Worm (Caenorhabditis elegans) whole organism, L3 larva: Measurements from ENCODE around the gene lite-1.

ENCODE experiments used
- R02D3.7 ChIP-seq: fragments of 150-350 bp; optimal IDR thresholded peaks from 2 replicates; lab custom pipeline; 2014; ENCODE audit warnings: missing biosample characterization, missing genetic modification characterization
- ZK546.5 ChIP-seq: sonication (generic microtip); optimal IDR thresholded peaks from 2 replicates; lab custom pipeline; 2017; ENCODE audit warnings: missing biosample characterization, missing genetic modification characterization
- aly-2 ChIP-seq: fragments of 150-350 bp; optimal IDR thresholded peaks from 2 replicates; lab custom pipeline; 2014; ENCODE audit warnings: missing biosample characterization, missing genetic modification characterization
- ama-1 ChIP-seq: fragments of 150-350 bp; optimal IDR thresholded peaks from 2 replicates; lab custom pipeline; 2018
- ceh-28 ChIP-seq: fragments of 150-350 bp; optimal IDR thresholded peaks from 2 replicates; lab custom pipeline; 2014; ENCODE audit warnings: missing biosample characterization, missing genetic modification reagents, missing genetic modification characterization
- ceh-9 ChIP-seq: sonication (generic microtip); optimal IDR thresholded peaks from 2 replicates; lab custom pipeline; 2018; ENCODE audit warnings: missing biosample characterization, missing genetic modification characterization
- elt-1 ChIP-seq: fragments of 150-350 bp; optimal IDR thresholded peaks from 2 replicates; lab custom pipeline; 2014; ENCODE audit warnings: missing biosample characterization, missing genetic modification characterization
- elt-2 ChIP-seq: sonication (generic microtip); optimal IDR thresholded peaks from 2 replicates; lab custom pipeline; 2016; ENCODE audit warnings: missing genetic modification reagents, mild to moderate bottlenecking, missing genetic modification characterization, missing compliant biosample characterization
- elt-3 ChIP-seq, 3 experiments: fragments of 150-350 bp in 1 of 3; sonication (generic microtip) in 2 of 3; optimal IDR thresholded peaks; 2 replicates in 2 of 3; 4 replicates in 1 of 3; lab custom pipeline; 2014 to 2017; ENCODE audit warnings: missing biosample characterization in 3 of 3, missing genetic modification characterization in 3 of 3
- eor-1 ChIP-seq, 2 experiments: fragments of 150-350 bp; optimal IDR thresholded peaks; 2 replicates each; lab custom pipeline; 2014 to 2018; ENCODE audit warnings: missing biosample characterization in 2 of 2, missing genetic modification characterization in 2 of 2
- fkh-10 ChIP-seq: sonication (generic microtip); optimal IDR thresholded peaks from 2 replicates; lab custom pipeline; 2017; ENCODE audit warnings: missing biosample characterization, missing genetic modification reagents, missing genetic modification characterization
- fkh-2 ChIP-seq: fragments of 150-350 bp; optimal IDR thresholded peaks from 2 replicates; lab custom pipeline; 2014; ENCODE audit warnings: missing biosample characterization, missing genetic modification reagents, missing genetic modification characterization
- hmg-11 ChIP-seq: sonication (generic microtip); optimal IDR thresholded peaks from 2 replicates; lab custom pipeline; 2016; ENCODE audit warnings: missing genetic modification characterization, missing compliant biosample characterization
- jun-1 ChIP-seq: fragments of 150-350 bp; optimal IDR thresholded peaks from 2 replicates; lab custom pipeline; 2014; ENCODE audit warnings: missing biosample characterization, missing genetic modification reagents, missing genetic modification characterization
- lin-39 ChIP-seq: fragments of 150-350 bp; optimal IDR thresholded peaks from 2 replicates; lab custom pipeline; 2018; ENCODE audit warnings: missing biosample characterization, missing genetic modification reagents, missing genetic modification characterization
- lsy-12 ChIP-seq: sonication (generic microtip); optimal IDR thresholded peaks from 2 replicates; lab custom pipeline; 2016; ENCODE audit warnings: mild to moderate bottlenecking, missing genetic modification characterization, missing compliant biosample characterization
- mdl-1 ChIP-seq: fragments of 150-350 bp; optimal IDR thresholded peaks from 2 replicates; lab custom pipeline; 2014; ENCODE audit warnings: missing biosample characterization, missing genetic modification characterization
- mml-1 ChIP-seq: fragments of 150-350 bp; sonication (generic microtip); optimal IDR thresholded peaks from 3 replicates; lab custom pipeline; 2014; ENCODE audit warnings: missing biosample characterization, missing genetic modification characterization
- nfya-1 ChIP-seq: sonication (generic microtip); optimal IDR thresholded peaks from 2 replicates; lab custom pipeline; 2017; ENCODE audit warnings: missing genetic modification characterization, mild to moderate bottlenecking, missing compliant biosample characterization, antibody characterized with exemption, moderate library complexity; ENCODE audit not compliant: insufficient read depth
- nhr-12 ChIP-seq: fragments of 150-350 bp; optimal IDR thresholded peaks from 2 replicates; lab custom pipeline; 2014; ENCODE audit warnings: missing biosample characterization, missing genetic modification characterization
- nhr-23 ChIP-seq: fragments of 150-350 bp; optimal IDR thresholded peaks from 2 replicates; lab custom pipeline; 2014; ENCODE audit warnings: missing biosample characterization, missing genetic modification reagents, missing genetic modification characterization
- nhr-25 ChIP-seq: sonication (generic microtip); optimal IDR thresholded peaks from 2 replicates; lab custom pipeline; 2017; ENCODE audit warnings: missing biosample characterization, missing genetic modification characterization
- nhr-28 ChIP-seq: fragments of 150-350 bp; optimal IDR thresholded peaks from 2 replicates; lab custom pipeline; 2014; ENCODE audit warnings: missing biosample characterization, missing genetic modification characterization
- nhr-43 ChIP-seq: sonication (generic microtip); optimal IDR thresholded peaks from 2 replicates; lab custom pipeline; 2016; ENCODE audit warnings: mild to moderate bottlenecking, missing genetic modification characterization, missing compliant biosample characterization; ENCODE audit not compliant: poor library complexity, severe bottlenecking
- nhr-67 ChIP-seq: fragments of 150-350 bp; optimal IDR thresholded peaks from 2 replicates; lab custom pipeline; 2014; ENCODE audit warnings: missing biosample characterization, missing genetic modification characterization
- pha-4 ChIP-seq: fragments of 150-350 bp; optimal IDR thresholded peaks from 2 replicates; lab custom pipeline; 2014; ENCODE audit warnings: missing biosample characterization, missing genetic modification reagents, missing genetic modification characterization
- pqm-1 ChIP-seq: fragments of 150-350 bp; optimal IDR thresholded peaks from 2 replicates; lab custom pipeline; 2017; ENCODE audit warnings: missing biosample characterization, missing genetic modification characterization, inconsistent platforms
- snpc-4 ChIP-seq: fragments of 150-350 bp; optimal IDR thresholded peaks from 2 replicates; lab custom pipeline; 2014; ENCODE audit warnings: missing biosample characterization, missing genetic modification characterization
- tbx-2 ChIP-seq: sonication (generic microtip); optimal IDR thresholded peaks from 2 replicates; lab custom pipeline; 2016; ENCODE audit warnings: mild to moderate bottlenecking, missing genetic modification characterization, missing compliant biosample characterization
- unc-39 ChIP-seq: sonication (generic microtip); optimal IDR thresholded peaks from 4 replicates; lab custom pipeline; 2017; ENCODE audit warnings: missing biosample characterization, missing genetic modification characterization
- unc-62 ChIP-seq: fragments of 150-350 bp; sonication (generic microtip); optimal IDR thresholded peaks from 4 replicates; lab custom pipeline; 2014; ENCODE audit warnings: missing biosample characterization, missing genetic modification reagents, missing genetic modification characterization
- zag-1 ChIP-seq: fragments of 150-350 bp; optimal IDR thresholded peaks from 2 replicates; lab custom pipeline; 2014; ENCODE audit warnings: missing biosample characterization, missing genetic modification characterization
- ztf-11 ChIP-seq: fragments of 150-350 bp; optimal IDR thresholded peaks from 2 replicates; lab custom pipeline; 2014; ENCODE audit warnings: missing biosample characterization, missing genetic modification characterization
- ztf-4 ChIP-seq: fragments of 150-350 bp; optimal IDR thresholded peaks from 2 replicates; lab custom pipeline; 2014; ENCODE audit warnings: missing biosample characterization, missing genetic modification characterization

Gene lite-1

ce11 chrX:6206305-6206704 lies 24.3 kb downstream of the lite-1 start, which contains the start of gene mtp-18:
TSS of gene mtp-18 (minus strand) at chrX:6206405.
- no peak for TF ChIP-seq tbx-2 (tag; lab: Kevin White, UChicago)
- no peak for TF ChIP-seq R02D3.7 (tag; lab: Kevin White, UChicago)
- no peak for TF ChIP-seq mdl-1 (tag; lab: Kevin White, UChicago)
- no peak for TF ChIP-seq hmg-11
- TF ChIP-seq snpc-4 (tag; lab: Kevin White, UChicago): no peak
- no peak for TF ChIP-seq aly-2 (tag; lab: Kevin White, UChicago)
- TF ChIP-seq lin-39: no peak
- TF ChIP-seq zag-1: no peak
- no peak for TF ChIP-seq fkh-10
- no peak for TF ChIP-seq elt-1 (tag; lab: Kevin White, UChicago)
- no peak for TF ChIP-seq nhr-12
- TF ChIP-seq unc-62 (GFP tag; lab: Kevin White, UChicago): no peak
- no peak for TF ChIP-seq nhr-25 (tag; lab: Kevin White, UChicago)
- TF ChIP-seq ztf-11 (tag; lab: Kevin White, UChicago): no peak

ce11 chrX:6205325-6205724 lies 25.2 kb downstream of the lite-1 start:
- TF ChIP-seq fkh-2 (tag; lab: Kevin White, UChicago): no peak
- TF ChIP-seq, all 47 proteins: peak for 0

- TF ChIP-seq fkh-2 (tag; lab: Kevin White, UChicago): no peak
- TF ChIP-seq elt-2 (tag; lab: Kevin White, UChicago): peak; percentile 15
- TF ChIP-seq ZK546.5 (tag; lab: Kevin White, UChicago): no peak
- no peak for TF ChIP-seq nhr-67 (tag; lab: Kevin White, UChicago)
- peak; percentile 30 for TF ChIP-seq ztf-4 (tag; lab: Kevin White, UChicago)
- TF ChIP-seq pqm-1: peak; percentile 55
- TF ChIP-seq ama-1 (lab: Kevin White, UChicago): peak; percentile 51
- TF ChIP-seq pha-4 (tag; lab: Kevin White, UChicago): peak; percentile 56
- peak; percentile 63 for TF ChIP-seq nhr-43
- TF ChIP-seq fkh-10: no peak
- TF ChIP-seq nfya-1 (tag; lab: Kevin White, UChicago): peak; percentile 39
- TF ChIP-seq nhr-25 (tag; lab: Kevin White, UChicago): peak; percentile 58
Observed at ce11 chrX:6204696-6205232, 25.8 kb downstream of the lite-1 start, which contains the start of gene bca-1. TSS of gene bca-1 (minus strand) at chrX:6204746.

- TF ChIP-seq lsy-12 (tag; lab: Kevin White, UChicago) (no peak), lin-39 (no peak), nfya-1 (tag; lab: Kevin White, UChicago) (no peak), elt-2 (tag; lab: Kevin White, UChicago) (peak; percentile 19), nhr-28 (tag; lab: Kevin White, UChicago) (no peak), ama-1 (lab: Kevin White, UChicago) (no peak)
Observed at ce11 chrX:6203315-6203714, 27.3 kb downstream of the lite-1 start.

ce11 chrX:6202809-6203208 lies 27.8 kb downstream of the lite-1 start:
- TF ChIP-seq snpc-4 (tag; lab: Kevin White, UChicago) (no peak), nhr-28 (tag; lab: Kevin White, UChicago) (no peak), nhr-67 (tag; lab: Kevin White, UChicago) (no peak), unc-62 (GFP tag; lab: Kevin White, UChicago) (no peak), nhr-23 (tag; lab: Kevin White, UChicago) (no peak), tbx-2 (tag; lab: Kevin White, UChicago) (no peak), ceh-28 (tag; lab: Kevin White, UChicago) (no peak), unc-39 (tag; lab: Kevin White, UChicago) (no peak), ztf-11 (tag; lab: Kevin White, UChicago) (no peak), mdl-1 (tag; lab: Kevin White, UChicago) (no peak), lin-39 (no peak), fkh-10 (no peak), hmg-11 (no peak), lsy-12 (tag; lab: Kevin White, UChicago) (no peak), pqm-1 (no peak), jun-1 (tag; lab: Kevin White, UChicago) (no peak)

ce11 chrX:6201542-6201941 lies 29.0 kb downstream of the lite-1 start:
- TF ChIP-seq elt-1 (tag; lab: Kevin White, UChicago) (no peak), ceh-9 (tag; lab: Kevin White, UChicago) (no peak), nhr-23 (tag; lab: Kevin White, UChicago) (peak; percentile 97), aly-2 (tag; lab: Kevin White, UChicago) (no peak), pha-4 (tag; lab: Kevin White, UChicago) (no peak), snpc-4 (tag; lab: Kevin White, UChicago) (no peak), eor-1 (tag; optimal IDR thresholded peaks at IDR 0.05; lab: Kevin White, UChicago) (no peak), fkh-2 (tag; lab: Kevin White, UChicago) (no peak), elt-3 (tag; optimal IDR thresholded peaks at IDR 0.05; lab: Kevin White, UChicago) (peak in 1 of 3 experiments; percentile 52), nhr-12 (no peak), nhr-28 (tag; lab: Kevin White, UChicago) (no peak), hmg-11 (no peak), nhr-43 (peak; percentile 82), ceh-28 (tag; lab: Kevin White, UChicago) (no peak), jun-1 (tag; lab: Kevin White, UChicago) (no peak), lsy-12 (tag; lab: Kevin White, UChicago) (peak; percentile 5), ama-1 (lab: Kevin White, UChicago) (peak; percentile 65), mml-1 (tag; lab: Kevin White, UChicago) (no peak), nhr-25 (tag; lab: Kevin White, UChicago) (peak; percentile 54)
- TF ChIP-seq, all 47 proteins: peak for 6
